Worm (Caenorhabditis elegans) whole organism, L4 larva: ENCODE results near the gene spp-3.

Experiments
- unc-39 ChIP-seq: sonication (generic microtip); optimal IDR thresholded peaks from 2 replicates; lab custom pipeline; 2017; ENCODE audit warnings: missing biosample characterization, missing genetic modification characterization
- unc-62 ChIP-seq, 3 experiments: fragments of 150-350 bp in 1 of 3; sonication (generic microtip); optimal IDR thresholded peaks in 2 of 3; peaks in 1 of 3; 1 replicate in 1 of 3; 2 replicates in 2 of 3; lab custom pipeline; 2014 to 2017; ENCODE audit warnings: missing biosample characterization in 3 of 3, missing genetic modification characterization in 3 of 3, missing genetic modification reagents in 3 of 3, missing genotype in 1 of 3

ce11 chrX:7278095-7278494, 37.1 kb downstream of the spp-3 start:
- TF ChIP-seq unc-62 (GFP tag; optimal IDR thresholded peaks at IDR 0.05 in 1 of 2; lab: Kevin White, UChicago) (peak in 1 of 2 experiments; percentile 95), unc-62 (tag; optimal IDR thresholded peaks at IDR 0.05; lab: Kevin White, UChicago) (no peak), unc-39 (tag; lab: Kevin White, UChicago) (no peak)
